Fruit fly (Drosophila melanogaster) whole organism, prepupa: ENCODE results near the gene CG3036.

Experiments
- CG10631 ChIP-seq: fragments of 200-800 bp; sonication (Bioruptor generic); optimal IDR thresholded peaks from 2 replicates; lab custom pipeline; 2016; ENCODE audit warnings: missing biosample characterization, missing genetic modification characterization
- CG11762 ChIP-seq: fragments of 200-800 bp; sonication (Bioruptor generic); optimal IDR thresholded peaks from 3 replicates; lab custom pipeline; 2016; ENCODE audit warnings: missing biosample characterization, missing genetic modification characterization; ENCODE audit not compliant: insufficient read depth
- CG15336 ChIP-seq: fragments of 200-800 bp; sonication (Bioruptor generic); IDR thresholded peaks from 2 replicates; pipeline ENCODE4 v1.3.6; 2022; ENCODE audit warnings: missing biosample characterization, missing genetic modification characterization
- CG1621 ChIP-seq: fragments of 200-800 bp; sonication (Bioruptor generic); optimal IDR thresholded peaks from 3 replicates; lab custom pipeline; 2018; ENCODE audit warnings: missing biosample characterization, mild to moderate bottlenecking, missing genetic modification characterization
- CG3032 ChIP-seq: fragments of 200-800 bp; optimal IDR thresholded peaks from 2 replicates; lab custom pipeline; 2019; ENCODE audit warnings: missing biosample characterization, mild to moderate bottlenecking, missing genetic modification characterization, moderate library complexity
- CG32006 ChIP-seq: fragments of 200-800 bp; sonication (Bioruptor generic); optimal IDR thresholded peaks from 3 replicates; lab custom pipeline; 2017; ENCODE audit warnings: missing biosample characterization, mild to moderate bottlenecking, missing genetic modification characterization
- CG34406 ChIP-seq: fragments of 200-800 bp; sonication (Bioruptor generic); optimal IDR thresholded peaks from 3 replicates; lab custom pipeline; 2016; ENCODE audit warnings: missing biosample characterization, missing genetic modification characterization
- CG4318 ChIP-seq: fragments of 200-800 bp; sonication (Bioruptor generic); optimal IDR thresholded peaks from 3 replicates; lab custom pipeline; 2017; ENCODE audit warnings: missing biosample characterization, mild to moderate bottlenecking, missing genetic modification characterization
- CG6808 ChIP-seq: fragments of 200-800 bp; sonication (Bioruptor generic); optimal IDR thresholded peaks from 3 replicates; lab custom pipeline; 2017; ENCODE audit warnings: missing biosample characterization, missing genetic modification characterization, mild to moderate bottlenecking, moderate library complexity, missing genetic modification reagents
- CG7368 ChIP-seq: fragments of 200-800 bp; sonication (Bioruptor generic); optimal IDR thresholded peaks from 3 replicates; lab custom pipeline; 2016; ENCODE audit warnings: missing biosample characterization, missing genetic modification characterization
- Eip75B ChIP-seq: fragments of 200-800 bp; sonication (Bioruptor generic); optimal IDR thresholded peaks from 3 replicates; lab custom pipeline; 2016; ENCODE audit warnings: missing biosample characterization, missing genetic modification characterization
- Eip78C ChIP-seq: fragments of 200-800 bp; sonication (Bioruptor generic); peaks from one replicate; lab custom pipeline; 2016; ENCODE audit warnings: missing biosample characterization, missing genetic modification characterization
- Eip93F ChIP-seq: fragments of 200-800 bp; sonication (Bioruptor generic); optimal IDR thresholded peaks from 2 replicates; lab custom pipeline; 2016; ENCODE audit warnings: missing biosample characterization, mild to moderate bottlenecking, missing genetic modification characterization
- Ets21C ChIP-seq: fragments of 200-800 bp; sonication (Bioruptor generic); optimal IDR thresholded peaks from 3 replicates; lab custom pipeline; 2016; ENCODE audit warnings: missing biosample characterization, missing genetic modification characterization
- Ets96B ChIP-seq: fragments of 200-800 bp; optimal IDR thresholded peaks from 2 replicates; lab custom pipeline; 2019; ENCODE audit warnings: missing biosample characterization, mild to moderate bottlenecking, missing genetic modification characterization, moderate library complexity
- OdsH ChIP-seq: fragments of 200-800 bp; sonication (Bioruptor generic); optimal IDR thresholded peaks from 3 replicates; lab custom pipeline; 2016; ENCODE audit warnings: missing biosample characterization, missing genetic modification characterization
- Smox ChIP-seq: fragments of 200-800 bp; sonication (Bioruptor generic); optimal IDR thresholded peaks from 3 replicates; lab custom pipeline; 2016; ENCODE audit warnings: missing biosample characterization, missing genetic modification characterization
- Sox102F ChIP-seq: fragments of 200-800 bp; sonication (Bioruptor generic); optimal IDR thresholded peaks from 2 replicates; lab custom pipeline; 2016; ENCODE audit warnings: missing biosample characterization, mild to moderate bottlenecking, missing genetic modification characterization
- Sox15 ChIP-seq: fragments of 200-800 bp; sonication (Bioruptor generic); optimal IDR thresholded peaks from 3 replicates; lab custom pipeline; 2016; ENCODE audit warnings: missing biosample characterization, missing genetic modification characterization
- cyc ChIP-seq: fragments of 200-800 bp; sonication (Bioruptor generic); optimal IDR thresholded peaks from 3 replicates; lab custom pipeline; 2016; ENCODE audit warnings: missing biosample characterization, missing genetic modification characterization
- dac ChIP-seq: fragments of 200-800 bp; sonication (Bioruptor generic); optimal IDR thresholded peaks from 2 replicates; lab custom pipeline; 2017; ENCODE audit warnings: missing biosample characterization, mild to moderate bottlenecking, missing genetic modification characterization
- dsx ChIP-seq: fragments of 200-800 bp; optimal IDR thresholded peaks from 3 replicates; lab custom pipeline; 2019; ENCODE audit warnings: missing biosample characterization, mild to moderate bottlenecking, missing genetic modification characterization, moderate library complexity; ENCODE audit not compliant: poor library complexity, severe bottlenecking
- eg ChIP-seq: fragments of 200-800 bp; sonication (Bioruptor generic); IDR thresholded peaks from 3 replicates; pipeline ENCODE4 v1.3.6; 2022; ENCODE audit warnings: missing biosample characterization, missing genetic modification characterization
- fd59A ChIP-seq: fragments of 200-800 bp; sonication (Bioruptor generic); optimal IDR thresholded peaks from 2 replicates; lab custom pipeline; 2017; ENCODE audit warnings: missing biosample characterization, mild to moderate bottlenecking, missing genetic modification characterization, missing genetic modification reagents
- fd85E ChIP-seq: fragments of 200-800 bp; sonication (Bioruptor generic); optimal IDR thresholded peaks from 3 replicates; lab custom pipeline; 2016; ENCODE audit warnings: missing biosample characterization, missing genetic modification characterization
- fkh ChIP-seq: fragments of 200-800 bp; sonication (Bioruptor generic); optimal IDR thresholded peaks from 3 replicates; lab custom pipeline; 2017; ENCODE audit warnings: missing biosample characterization, mild to moderate bottlenecking, missing genetic modification characterization, moderate library complexity
- lz ChIP-seq: fragments of 200-800 bp; sonication (Bioruptor generic); optimal IDR thresholded peaks from 3 replicates; lab custom pipeline; 2016; ENCODE audit warnings: missing biosample characterization, missing genetic modification characterization
- net ChIP-seq: fragments of 200-800 bp; sonication (Bioruptor generic); optimal IDR thresholded peaks from 3 replicates; lab custom pipeline; 2016; ENCODE audit warnings: missing biosample characterization, missing genetic modification characterization
- salr ChIP-seq, 2 experiments: fragments of 200-800 bp; sonication (Bioruptor generic); optimal IDR thresholded peaks; 3 replicates each; lab custom pipeline; 2016 to 2018; ENCODE audit warnings: missing biosample characterization in 2 of 2, missing genetic modification characterization in 2 of 2, mild to moderate bottlenecking in 1 of 2
- svp ChIP-seq: fragments of 200-800 bp; sonication (Bioruptor generic); peaks from one replicate; lab custom pipeline; 2016; ENCODE audit warnings: missing biosample characterization, missing genetic modification characterization
- topi ChIP-seq: fragments of 200-800 bp; sonication (Bioruptor generic); optimal IDR thresholded peaks from 3 replicates; lab custom pipeline; 2016; ENCODE audit warnings: missing biosample characterization, missing genetic modification characterization

Gene CG3036

dm6 chr2L:4896484-4897205, 4.7 kb downstream of the CG3036 start:
- TF ChIP-seq svp (GFP tag; lab: Kevin White, UChicago) (peak; percentile 83), salr (GFP tag; optimal IDR thresholded peaks at IDR 0.05; lab: Kevin White, UChicago) (no peak), fkh (peak; percentile 29)

- TF ChIP-seq Smox (GFP tag; lab: Kevin White, UChicago) (no peak), CG3032 (tag; lab: Kevin White, UChicago) (no peak), cyc (no peak), CG32006 (GFP tag; lab: Kevin White, UChicago) (no peak), Ets96B (no peak), Ets21C (GFP tag; lab: Kevin White, UChicago) (no peak), svp (GFP tag; lab: Kevin White, UChicago) (no peak), CG15336 (GFP tag; lab: Robert Waterston, UW) (no peak), net (GFP tag; lab: Kevin White, UChicago) (no peak), CG4318 (GFP tag; lab: Kevin White, UChicago) (no peak), topi (no peak), eg (GFP tag; lab: Robert Waterston, UW) (no peak)
These were observed 6.3 kb downstream of the CG3036 start for dm6 chr2L:4898165-4898564.

- TF ChIP-seq lz (GFP tag; lab: Kevin White, UChicago) (no peak), Sox102F (GFP tag; lab: Kevin White, UChicago) (no peak), fkh (no peak), eg (GFP tag; lab: Robert Waterston, UW) (no peak), CG7368 (GFP tag; lab: Kevin White, UChicago) (no peak), topi (no peak), CG32006 (GFP tag; lab: Kevin White, UChicago) (no peak), Sox15 (GFP tag; lab: Kevin White, UChicago) (no peak), CG3032 (tag; lab: Kevin White, UChicago) (no peak), dsx (GFP tag; lab: Kevin White, UChicago) (no peak), cyc (no peak), CG10631 (GFP tag; lab: Kevin White, UChicago) (no peak), dac (GFP tag; lab: Kevin White, UChicago) (no peak)
These were observed 8.0 kb downstream of the CG3036 start for dm6 chr2L:4899599-4900559.

- TF ChIP-seq CG32006 (GFP tag; lab: Kevin White, UChicago) (no peak), svp (GFP tag; lab: Kevin White, UChicago) (peak; percentile 29)
These were observed 11.9 kb downstream of the CG3036 start for dm6 chr2L:4903838-4904237.

dm6 chr2L:4905365-4906280, 13.7 kb downstream of the CG3036 start:
- TF ChIP-seq Ets21C (GFP tag; lab: Kevin White, UChicago): no peak
- peak; percentile 55 for TF ChIP-seq CG1621 (tag; lab: Kevin White, UChicago)
- no peak for TF ChIP-seq CG7368 (GFP tag; lab: Kevin White, UChicago)
- TF ChIP-seq CG15336 (GFP tag; lab: Robert Waterston, UW): no peak
- no peak for TF ChIP-seq fd59A (GFP tag; lab: Kevin White, UChicago)
- no peak for TF ChIP-seq Sox15 (GFP tag; lab: Kevin White, UChicago)
- no peak for TF ChIP-seq dac (GFP tag; lab: Kevin White, UChicago)
- no peak for TF ChIP-seq CG34406 (GFP tag; lab: Kevin White, UChicago)
- TF ChIP-seq Smox (GFP tag; lab: Kevin White, UChicago): no peak
- TF ChIP-seq OdsH: no peak
- peak; percentile 32 for TF ChIP-seq Eip78C (GFP tag; lab: Kevin White, UChicago)
- no peak for TF ChIP-seq Eip75B (GFP tag; lab: Kevin White, UChicago)
- no peak for TF ChIP-seq Eip93F (GFP tag; lab: Kevin White, UChicago)
- TF ChIP-seq CG11762: no peak
- no peak for TF ChIP-seq lz (GFP tag; lab: Kevin White, UChicago)
- TF ChIP-seq eg (GFP tag; lab: Robert Waterston, UW): no peak
- no peak for TF ChIP-seq fd85E (GFP tag; lab: Kevin White, UChicago)
- TF ChIP-seq CG6808 (GFP tag; lab: Kevin White, UChicago): peak; percentile 98
- TF ChIP-seq fkh: peak; percentile 61
